Worm (Caenorhabditis elegans) whole organism, L4 larva: Measurements from ENCODE around the gene T28A8.4.

Experiments
- R02D3.7 ChIP-seq: fragments of 150-350 bp; sonication (generic microtip); optimal IDR thresholded peaks from 3 replicates; lab custom pipeline; 2014; ENCODE audit warnings: missing biosample characterization, missing genetic modification characterization
- T26A8.4 ChIP-seq: fragments of 200-800 bp; sonication (Bioruptor generic); IDR thresholded peaks from 2 replicates; pipeline ENCODE4 v1.3.6; 2022; ENCODE audit warnings: missing genetic modification characterization, missing compliant biosample characterization
- ama-1 ChIP-seq: fragments of 150-350 bp; optimal IDR thresholded peaks from 2 replicates; lab custom pipeline; 2014; ENCODE audit warnings: inconsistent platforms, mixed read lengths
- arid-1 ChIP-seq: fragments of 200-800 bp; sonication (Bioruptor generic); conservative IDR thresholded peaks from 2 replicates; pipeline ENCODE4 v1.3.6; 2022; ENCODE audit warnings: missing genetic modification reagents, missing genetic modification characterization, missing compliant biosample characterization
- ceh-28 ChIP-seq: fragments of 150-350 bp; optimal IDR thresholded peaks from 2 replicates; lab custom pipeline; 2014; ENCODE audit warnings: missing biosample characterization, missing genetic modification reagents, missing genetic modification characterization
- ceh-32 ChIP-seq: sonication (generic microtip); optimal IDR thresholded peaks from 2 replicates; lab custom pipeline; 2016; ENCODE audit warnings: mild to moderate bottlenecking, missing genetic modification characterization, missing compliant biosample characterization; ENCODE audit not compliant: poor library complexity
- ceh-44 ChIP-seq: fragments of 200-800 bp; sonication (Bioruptor generic); IDR thresholded peaks from 2 replicates; pipeline ENCODE4 v1.3.6; 2022; ENCODE audit warnings: missing genetic modification reagents, missing genetic modification characterization, missing compliant biosample characterization
- ceh-82 ChIP-seq: sonication (generic microtip); optimal IDR thresholded peaks from 2 replicates; lab custom pipeline; 2017; ENCODE audit warnings: missing biosample characterization, missing genetic modification characterization
- ces-1 ChIP-seq: fragments of 150-350 bp; sonication (generic microtip); optimal IDR thresholded peaks from 4 replicates; lab custom pipeline; 2014; ENCODE audit warnings: missing biosample characterization, missing genetic modification reagents, missing genetic modification characterization
- cey-2 ChIP-seq: sonication (generic microtip); optimal IDR thresholded peaks from 3 replicates; lab custom pipeline; 2017; ENCODE audit warnings: missing genetic modification characterization, mild to moderate bottlenecking, missing compliant biosample characterization, antibody characterized with exemption, borderline replicate concordance; ENCODE audit not compliant: insufficient read depth
- ctbp-1 ChIP-seq: fragments of 200-800 bp; sonication (Bioruptor generic); IDR thresholded peaks from 2 replicates; pipeline ENCODE4 v1.3.6; 2022; ENCODE audit warnings: missing genetic modification reagents, missing genetic modification characterization, missing compliant biosample characterization
- daf-12 ChIP-seq: fragments of 150-350 bp; optimal IDR thresholded peaks from 2 replicates; lab custom pipeline; 2014; ENCODE audit warnings: missing biosample characterization, missing genetic modification reagents, missing genetic modification characterization
- daf-16 ChIP-seq, 3 experiments: sonication (generic microtip); optimal IDR thresholded peaks; 2 replicates each; lab custom pipeline; 2016 to 2017; ENCODE audit warnings: missing genetic modification characterization in 3 of 3, missing genetic modification reagents in 3 of 3, mild to moderate bottlenecking in 2 of 3, missing compliant biosample characterization in 2 of 3, missing biosample characterization in 1 of 3, moderate library complexity in 1 of 3
- daf-19 ChIP-seq: fragments of 200-800 bp; sonication (Bioruptor generic); conservative IDR thresholded peaks from 2 replicates; pipeline ENCODE4 v1.3.6; 2022; ENCODE audit warnings: missing genetic modification characterization, missing compliant biosample characterization
- dmd-6 ChIP-seq: fragments of 200-800 bp; sonication (Bioruptor generic); IDR thresholded peaks from 2 replicates; pipeline ENCODE4 v1.3.6; 2022; ENCODE audit warnings: missing genetic modification reagents, missing genetic modification characterization, missing compliant biosample characterization
- dmd-8 ChIP-seq: fragments of 200-800 bp; sonication (Bioruptor generic); IDR thresholded peaks from 2 replicates; pipeline ENCODE4 v1.3.6; 2022; ENCODE audit warnings: missing genetic modification characterization, missing compliant biosample characterization
- dve-1 ChIP-seq: sonication (generic microtip); optimal IDR thresholded peaks from 2 replicates; lab custom pipeline; 2017; ENCODE audit warnings: antibody characterized with exemption, mild to moderate bottlenecking, missing genetic modification characterization, missing compliant biosample characterization; ENCODE audit not compliant: insufficient read depth
- gei-8 ChIP-seq: fragments of 200-800 bp; sonication (Bioruptor generic); optimal IDR thresholded peaks from 2 replicates; lab custom pipeline; 2018; ENCODE audit warnings: mild to moderate bottlenecking, missing genetic modification characterization, missing compliant biosample characterization
- hlh-30 ChIP-seq: sonication (generic microtip); optimal IDR thresholded peaks from 2 replicates; lab custom pipeline; 2017; ENCODE audit warnings: antibody characterized with exemption, mild to moderate bottlenecking, missing genetic modification characterization, missing compliant biosample characterization; ENCODE audit not compliant: insufficient read depth
- hmg-1.1 ChIP-seq: fragments of 200-800 bp; sonication (Bioruptor generic); IDR thresholded peaks from 2 replicates; pipeline ENCODE4 v1.3.6; 2022; ENCODE audit warnings: missing genetic modification reagents, missing genetic modification characterization, missing compliant biosample characterization
- jun-1 ChIP-seq: fragments of 150-350 bp; optimal IDR thresholded peaks from 2 replicates; lab custom pipeline; 2014; ENCODE audit warnings: missing biosample characterization, missing genetic modification reagents, missing genetic modification characterization
- lim-7 ChIP-seq: fragments of 200-800 bp; sonication (Bioruptor generic); IDR thresholded peaks from 2 replicates; pipeline ENCODE4 v1.3.6; 2022; ENCODE audit warnings: missing genetic modification characterization, missing compliant biosample characterization
- lin-1 ChIP-seq: fragments of 200-800 bp; sonication (Bioruptor generic); IDR thresholded peaks from 2 replicates; pipeline ENCODE4 v1.3.6; 2022; ENCODE audit warnings: missing genetic modification reagents, missing genetic modification characterization, missing compliant biosample characterization
- lin-38 ChIP-seq: fragments of 200-800 bp; sonication (Bioruptor generic); IDR thresholded peaks from 2 replicates; pipeline ENCODE4 v1.3.6; 2022; ENCODE audit warnings: missing genetic modification reagents, missing genetic modification characterization, missing compliant biosample characterization
- lir-3 ChIP-seq: sonication (generic microtip); optimal IDR thresholded peaks from 2 replicates; lab custom pipeline; 2016; ENCODE audit warnings: mild to moderate bottlenecking, missing genetic modification characterization, missing compliant biosample characterization
- lsy-2 ChIP-seq, 2 experiments: fragments of 150-350 bp in 1 of 2; sonication (generic microtip) in 1 of 2; optimal IDR thresholded peaks; 2 replicates each; lab custom pipeline; 2014 to 2017; ENCODE audit warnings: missing biosample characterization in 2 of 2, missing genetic modification characterization in 2 of 2
- mdl-1 ChIP-seq, 2 experiments: fragments of 150-350 bp in 1 of 2; sonication (generic microtip) in 1 of 2; optimal IDR thresholded peaks; 2 replicates each; lab custom pipeline; 2014 to 2017; ENCODE audit warnings: missing biosample characterization in 2 of 2, missing genetic modification characterization in 2 of 2
- mdt-29 ChIP-seq: fragments of 200-800 bp; sonication (Bioruptor generic); IDR thresholded peaks from 2 replicates; pipeline ENCODE4 v1.3.6; 2022; ENCODE audit warnings: missing genetic modification reagents, missing genetic modification characterization, missing compliant biosample characterization
- mep-1 ChIP-seq: fragments of 150-350 bp; sonication (generic microtip); optimal IDR thresholded peaks from 3 replicates; lab custom pipeline; 2014; ENCODE audit warnings: missing biosample characterization, missing genetic modification characterization
- nhr-102 ChIP-seq: sonication (generic microtip); optimal IDR thresholded peaks from 2 replicates; lab custom pipeline; 2016; ENCODE audit warnings: mild to moderate bottlenecking, missing genetic modification characterization, moderate library complexity, missing compliant biosample characterization
- nhr-11 ChIP-seq: fragments of 150-350 bp; optimal IDR thresholded peaks from 2 replicates; lab custom pipeline; 2014; ENCODE audit warnings: missing biosample characterization, missing genetic modification characterization
- nhr-42 ChIP-seq: fragments of 200-800 bp; sonication (Bioruptor generic); IDR thresholded peaks from 2 replicates; pipeline ENCODE4 v1.3.6; 2022; ENCODE audit warnings: missing genetic modification characterization, missing compliant biosample characterization
- nhr-48 ChIP-seq: sonication (generic microtip); optimal IDR thresholded peaks from 2 replicates; lab custom pipeline; 2016; ENCODE audit warnings: mild to moderate bottlenecking, missing genetic modification characterization, missing compliant biosample characterization
- nhr-6 ChIP-seq: fragments of 150-350 bp; optimal IDR thresholded peaks from 2 replicates; lab custom pipeline; 2014; ENCODE audit warnings: missing biosample characterization, missing genetic modification characterization
- php-3 ChIP-seq: fragments of 200-800 bp; sonication (Bioruptor generic); IDR thresholded peaks from 2 replicates; pipeline ENCODE4 v1.3.6; 2022; ENCODE audit warnings: missing genetic modification reagents, missing genetic modification characterization, missing compliant biosample characterization
- pqm-1 ChIP-seq: sonication (generic microtip); optimal IDR thresholded peaks from 2 replicates; lab custom pipeline; 2017; ENCODE audit warnings: missing biosample characterization, missing genetic modification characterization
- rbr-2 ChIP-seq: sonication (generic microtip); optimal IDR thresholded peaks from 2 replicates; lab custom pipeline; 2016; ENCODE audit warnings: missing genotype, missing genetic modification characterization, missing compliant biosample characterization
- saeg-2 ChIP-seq: fragments of 200-800 bp; sonication (Bioruptor generic); IDR thresholded peaks from 2 replicates; pipeline ENCODE4 v1.3.6; 2022; ENCODE audit warnings: missing genetic modification reagents, missing genetic modification characterization, missing compliant biosample characterization
- skn-1 ChIP-seq: fragments of 150-350 bp; optimal IDR thresholded peaks from 2 replicates; lab custom pipeline; 2014; ENCODE audit warnings: missing biosample characterization, missing genetic modification characterization
- snpc-1.2 ChIP-seq: fragments of 200-800 bp; sonication (Bioruptor generic); IDR thresholded peaks from 2 replicates; pipeline ENCODE4 v1.3.6; 2022; ENCODE audit warnings: missing genetic modification reagents, missing genetic modification characterization, missing compliant biosample characterization
- spr-1 ChIP-seq: sonication (generic microtip); optimal IDR thresholded peaks from 2 replicates; lab custom pipeline; 2016; ENCODE audit warnings: mild to moderate bottlenecking, missing genetic modification characterization, missing compliant biosample characterization
- spr-3 ChIP-seq: fragments of 200-800 bp; sonication (Bioruptor generic); optimal IDR thresholded peaks from 2 replicates; lab custom pipeline; 2018; ENCODE audit warnings: mild to moderate bottlenecking, missing genetic modification characterization, missing compliant biosample characterization
- unc-39 ChIP-seq: sonication (generic microtip); optimal IDR thresholded peaks from 2 replicates; lab custom pipeline; 2017; ENCODE audit warnings: missing biosample characterization, missing genetic modification characterization
- unc-62 ChIP-seq, 3 experiments: fragments of 150-350 bp in 1 of 3; sonication (generic microtip); optimal IDR thresholded peaks in 2 of 3; peaks in 1 of 3; 1 replicate in 1 of 3; 2 replicates in 2 of 3; lab custom pipeline; 2014 to 2017; ENCODE audit warnings: missing biosample characterization in 3 of 3, missing genetic modification characterization in 3 of 3, missing genetic modification reagents in 3 of 3, missing genotype in 1 of 3
- zag-1 ChIP-seq: fragments of 150-350 bp; optimal IDR thresholded peaks from 2 replicates; lab custom pipeline; 2014; ENCODE audit warnings: missing biosample characterization, missing genetic modification characterization
- zfp-3 ChIP-seq: fragments of 200-800 bp; sonication (Bioruptor generic); conservative IDR thresholded peaks from 2 replicates; pipeline ENCODE4 v1.3.6; 2022; ENCODE audit warnings: missing genetic modification reagents, missing genetic modification characterization, missing compliant biosample characterization
- zip-11 ChIP-seq: fragments of 200-800 bp; sonication (Bioruptor generic); IDR thresholded peaks from 2 replicates; pipeline ENCODE4 v1.3.6; 2022; ENCODE audit warnings: missing genetic modification characterization, missing compliant biosample characterization
- zip-2 ChIP-seq: fragments of 150-350 bp; optimal IDR thresholded peaks from 2 replicates; lab custom pipeline; 2014; ENCODE audit warnings: missing biosample characterization, missing genetic modification characterization
- ztf-7 ChIP-seq: fragments of 150-350 bp; optimal IDR thresholded peaks from 2 replicates; lab custom pipeline; 2014; ENCODE audit warnings: missing biosample characterization, missing genetic modification characterization

Gene T28A8.4

DNA sequence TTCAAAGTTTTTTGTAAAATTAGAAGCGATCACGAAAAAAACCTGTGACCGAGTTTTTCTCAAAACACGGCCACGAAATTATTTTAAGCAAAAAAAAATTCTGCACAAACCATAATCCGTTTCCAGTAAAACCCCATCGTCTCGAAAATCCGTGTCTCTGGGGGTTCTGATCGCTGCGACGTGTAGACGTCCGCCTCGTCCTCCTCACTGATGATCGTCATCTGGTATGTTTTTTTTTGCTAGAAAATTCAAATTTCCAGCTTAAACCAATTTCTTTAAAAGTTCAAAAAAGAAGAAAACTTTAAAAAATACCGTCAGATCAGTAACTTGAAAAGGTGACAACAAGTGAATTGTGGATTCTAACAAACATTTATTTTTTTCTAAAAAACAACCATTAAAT, 43.1 kb downstream of the T28A8.4 start, which contains the start of gene Y76A2B.4 (continued):
- TF ChIP-seq jun-1 (tag; lab: Kevin White, UChicago), result no peak
- TF ChIP-seq pqm-1 (tag; lab: Kevin White, UChicago), result no peak
- no peak for TF ChIP-seq saeg-2 (GFP tag; lab: Robert Waterston, UW)
- no peak for TF ChIP-seq spr-3 (GFP tag; lab: Kevin White, UChicago)
- no peak for TF ChIP-seq zip-11 (GFP tag; lab: Robert Waterston, UW)
- no peak for TF ChIP-seq daf-16 (GFP tag; optimal IDR thresholded peaks at IDR 0.05; lab: Kevin White, UChicago)
- TF ChIP-seq daf-16 (tag; optimal IDR thresholded peaks at IDR 0.05; lab: Kevin White, UChicago), result peak; percentile 17
- no peak for TF ChIP-seq spr-1 (tag; lab: Kevin White, UChicago)
- no peak for TF ChIP-seq ceh-82
- TF ChIP-seq lir-3, result no peak
- peak; percentile 11; the same call in 1 of the 2 replicates for TF ChIP-seq lin-1 (GFP tag; lab: Robert Waterston, UW)
- TF ChIP-seq ztf-7 (tag; lab: Kevin White, UChicago), result no peak
- no peak for TF ChIP-seq snpc-1.2 (GFP tag; lab: Robert Waterston, UW)
- TF ChIP-seq zip-2 (tag; lab: Kevin White, UChicago), result no peak
- TF ChIP-seq gei-8 (GFP tag; lab: Kevin White, UChicago), result no peak
- TF ChIP-seq T26A8.4 (GFP tag; lab: Robert Waterston, UW), result peak; percentile 25; the same call in 1 of the 2 replicates
- TF ChIP-seq mdl-1 (tag; optimal IDR thresholded peaks at IDR 0.05; lab: Kevin White, UChicago), result no peak
- TF ChIP-seq ceh-44 (GFP tag; lab: Robert Waterston, UW), result no peak
- TF ChIP-seq zag-1, result no peak
- TF ChIP-seq unc-39 (tag; lab: Kevin White, UChicago), result no peak
- TF ChIP-seq daf-12, result no peak
- no peak for TF ChIP-seq dmd-6
- no peak for TF ChIP-seq skn-1 (tag; lab: Kevin White, UChicago)
- no peak for TF ChIP-seq nhr-48 (tag; lab: Kevin White, UChicago)
- 0 out of 2 replicates have a peak, but pooled peaks have one; percentile 24 for TF ChIP-seq lim-7 (GFP tag; lab: Robert Waterston, UW)

DNA sequence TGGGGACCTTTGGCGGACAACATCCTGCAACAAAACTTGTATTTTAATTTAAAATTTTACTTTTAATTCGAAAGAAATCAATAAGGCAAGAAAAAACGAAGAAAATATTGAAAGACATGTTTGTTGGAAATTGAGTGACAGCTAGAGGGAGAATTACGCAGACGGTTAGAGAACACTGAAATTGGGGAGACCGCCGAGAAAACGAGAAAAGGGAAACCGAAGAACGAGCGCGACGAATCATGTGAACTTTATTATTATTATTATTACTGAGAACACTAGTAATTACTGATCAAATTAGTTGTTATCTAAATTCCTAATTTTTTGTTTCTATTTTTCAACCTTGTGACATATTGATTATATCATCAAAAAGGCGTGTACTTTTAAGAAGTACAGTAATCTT, 45.5 kb downstream of the T28A8.4 start, which contains the start of gene mmad-1:
mmad-1 (minus strand) TSS at position 24 of the 400 bp plus-strand sequence.
- TF ChIP-seq ctbp-1 (GFP tag; lab: Robert Waterston, UW), result 0 out of 2 replicates have a peak, but pooled peaks have one; percentile 55
- peak; percentile 84 for TF ChIP-seq hlh-30 (tag; lab: Kevin White, UChicago)
- no peak for TF ChIP-seq ceh-32 (tag; lab: Kevin White, UChicago)
- peak; percentile 44 for TF ChIP-seq nhr-102
- TF ChIP-seq ama-1 (lab: Kevin White, UChicago), result peak; percentile 31
- no peak; the same call in 1 of the 2 replicates for TF ChIP-seq lin-38 (GFP tag; lab: Robert Waterston, UW)
- peak in 1 of 2 experiments; percentile 62 for TF ChIP-seq mdl-1 (tag; optimal IDR thresholded peaks at IDR 0.05; lab: Kevin White, UChicago)
- 0 out of 2 replicates have a peak, but pooled peaks have one; percentile 16 for TF ChIP-seq arid-1 (GFP tag; lab: Robert Waterston, UW)
- no peak for TF ChIP-seq skn-1 (tag; lab: Kevin White, UChicago)
- TF ChIP-seq php-3, result peak; percentile 63; the same call in 1 of the 2 replicates
- 0 out of 2 replicates have a peak, but pooled peaks have one; percentile 35 for TF ChIP-seq zfp-3 (GFP tag; lab: Robert Waterston, UW)
- TF ChIP-seq hmg-1.1 (GFP tag; lab: Robert Waterston, UW), result peak; percentile 54
- TF ChIP-seq nhr-11, result peak; percentile 36
- peak; percentile 44; the same call in 1 of the 2 replicates for TF ChIP-seq mdt-29
- TF ChIP-seq unc-62 (GFP tag; optimal IDR thresholded peaks at IDR 0.05 in 1 of 2; lab: Kevin White, UChicago), result peak in 1 of 2 experiments; percentile 46
- no peak for TF ChIP-seq unc-62 (tag; optimal IDR thresholded peaks at IDR 0.05; lab: Kevin White, UChicago)
- TF ChIP-seq nhr-6, result peak; percentile 59
- no peak for TF ChIP-seq dmd-8 (GFP tag; lab: Robert Waterston, UW)
- no peak for TF ChIP-seq jun-1 (tag; lab: Kevin White, UChicago)
- no peak for TF ChIP-seq ces-1
- TF ChIP-seq lsy-2 (tag; optimal IDR thresholded peaks at IDR 0.05; lab: Kevin White, UChicago), result peak; percentile 19 to 64
- no peak for TF ChIP-seq cey-2 (tag; lab: Kevin White, UChicago)
- TF ChIP-seq ceh-28 (tag; lab: Kevin White, UChicago), result no peak
- no peak for TF ChIP-seq zip-11 (GFP tag; lab: Robert Waterston, UW)
- no peak for TF ChIP-seq nhr-42 (GFP tag; lab: Robert Waterston, UW)
- TF ChIP-seq mep-1, result peak; percentile 47
- peak; percentile 35 for TF ChIP-seq rbr-2 (tag; lab: Kevin White, UChicago)
- no peak for TF ChIP-seq R02D3.7 (tag; lab: Kevin White, UChicago)
- TF ChIP-seq daf-19 (GFP tag; lab: Robert Waterston, UW), result no peak
- peak; percentile 84 for TF ChIP-seq dve-1 (tag; lab: Kevin White, UChicago)
